Fruit fly (Drosophila melanogaster) whole organism, prepupa: ENCODE results near the gene sp3.

Experiments
- CG34406 ChIP-seq: fragments of 200-800 bp; sonication (Bioruptor generic); optimal IDR thresholded peaks from 3 replicates; lab custom pipeline; 2016; ENCODE audit warnings: missing biosample characterization, missing genetic modification characterization
- CG8119 ChIP-seq: fragments of 200-800 bp; sonication (Bioruptor generic); IDR thresholded peaks from 3 replicates; pipeline ENCODE4 v1.3.6; 2022; ENCODE audit warnings: missing biosample characterization, missing genetic modification characterization
- Hr38 ChIP-seq: sonication (Bioruptor generic); optimal IDR thresholded peaks from 2 replicates; lab custom pipeline; 2016; ENCODE audit warnings: missing biosample characterization, missing genetic modification characterization
- Hr39 ChIP-seq: fragments of 200-800 bp; sonication (Bioruptor generic); optimal IDR thresholded peaks from 2 replicates; lab custom pipeline; 2016; ENCODE audit warnings: missing biosample characterization, missing genetic modification characterization
- Hr4 ChIP-seq: fragments of 200-800 bp; sonication (Bioruptor generic); optimal IDR thresholded peaks from 3 replicates; lab custom pipeline; 2016; ENCODE audit warnings: missing biosample characterization, missing genetic modification characterization
- Lpt ChIP-seq: fragments of 200-800 bp; sonication (Bioruptor generic); optimal IDR thresholded peaks from 3 replicates; lab custom pipeline; 2016; ENCODE audit warnings: missing biosample characterization, missing genetic modification characterization
- Sox15 ChIP-seq: fragments of 200-800 bp; sonication (Bioruptor generic); optimal IDR thresholded peaks from 3 replicates; lab custom pipeline; 2016; ENCODE audit warnings: missing biosample characterization, missing genetic modification characterization
- achi ChIP-seq: fragments of 200-800 bp; sonication (Bioruptor generic); optimal IDR thresholded peaks from 3 replicates; lab custom pipeline; 2016; ENCODE audit warnings: missing biosample characterization, missing genetic modification characterization
- acj6 ChIP-seq: fragments of 200-800 bp; sonication (Bioruptor generic); optimal IDR thresholded peaks from 3 replicates; lab custom pipeline; 2016; ENCODE audit warnings: missing biosample characterization, missing genetic modification characterization
- eg ChIP-seq: fragments of 200-800 bp; sonication (Bioruptor generic); IDR thresholded peaks from 3 replicates; pipeline ENCODE4 v1.3.6; 2022; ENCODE audit warnings: missing biosample characterization, missing genetic modification characterization
- fkh ChIP-seq: fragments of 200-800 bp; sonication (Bioruptor generic); optimal IDR thresholded peaks from 3 replicates; lab custom pipeline; 2017; ENCODE audit warnings: missing biosample characterization, mild to moderate bottlenecking, missing genetic modification characterization, moderate library complexity

- no peak for TF ChIP-seq Hr38
- TF ChIP-seq Hr39 = no peak
- TF ChIP-seq eg (GFP tag; lab: Robert Waterston, UW) = no peak
- no peak for TF ChIP-seq Lpt
- TF ChIP-seq acj6 (GFP tag; lab: Kevin White, UChicago) = no peak
- TF ChIP-seq Hr4 (GFP tag; lab: Kevin White, UChicago) = no peak
- no peak for TF ChIP-seq CG34406 (GFP tag; lab: Kevin White, UChicago)
- no peak for TF ChIP-seq achi (GFP tag; lab: Kevin White, UChicago)
- no peak for TF ChIP-seq fkh (GFP tag; lab: Kevin White, UChicago)
- TF ChIP-seq CG8119 (GFP tag; lab: Robert Waterston, UW) = no peak
- TF ChIP-seq Sox15 (GFP tag; lab: Kevin White, UChicago) = no peak
These were observed 37.2 kb downstream of the sp3 start for dm6 chr3R:21557884-21558283.
